Worm (Caenorhabditis elegans): Measurements from ENCODE around the gene crb-3.

DNA sequence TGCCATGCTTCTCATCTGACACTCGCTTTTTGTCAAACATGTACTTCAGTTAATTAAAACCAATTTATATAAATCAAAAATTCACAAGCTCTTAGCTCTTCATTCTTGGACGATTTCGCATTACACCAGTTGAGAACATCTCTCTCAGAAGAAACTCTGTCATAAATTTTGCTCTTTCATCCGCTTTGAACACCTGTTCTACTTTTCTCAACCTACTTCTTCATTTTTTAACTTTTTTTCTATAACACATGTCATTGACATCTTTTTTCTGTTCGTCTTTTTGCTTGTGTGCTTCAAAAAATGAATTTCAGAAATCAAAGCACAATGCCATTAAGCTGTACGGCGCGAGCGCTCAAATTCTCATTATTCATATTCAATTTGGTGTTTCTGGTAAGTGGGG lies 40.7 kb upstream of the crb-3 start, which contains the start of gene tsp-11:
- TF ChIP-seq pha-4 (tag; optimal IDR thresholded peaks at IDR 0.05), result no peak
- no peak for TF ChIP-seq pat-9 (tag; optimal IDR thresholded peaks at IDR 0.05)
- TF ChIP-seq ama-1 (optimal IDR thresholded peaks at IDR 0.05), result no peak
- no peak for TF ChIP-seq lim-6 (tag; optimal IDR thresholded peaks at IDR 0.05)
- TF ChIP-seq ceh-9 (tag; optimal IDR thresholded peaks at IDR 0.05), result no peak
- no peak for TF ChIP-seq fkh-10 (GFP tag; optimal IDR thresholded peaks at IDR 0.05)
- no peak for TF ChIP-seq fkh-6 (tag; optimal IDR thresholded peaks at IDR 0.05)
- TF ChIP-seq ceh-14 (tag; optimal IDR thresholded peaks at IDR 0.05), result no peak
- no peak for TF ChIP-seq ceh-45 (GFP tag; IDR thresholded peaks at IDR 0.05)
